Fruit fly (Drosophila melanogaster) whole organism, pupa: ENCODE data around the gene Dysb.

Experiments used
- CG12605 ChIP-seq: fragments of 200-800 bp; sonication (Bioruptor generic); IDR thresholded peaks from 2 replicates; pipeline ENCODE4 v1.3.6; 2022; ENCODE audit warnings: missing biosample characterization, missing genetic modification characterization
- CG14655 ChIP-seq: fragments of 200-800 bp; sonication (Bioruptor generic); optimal IDR thresholded peaks from 3 replicates; lab custom pipeline; 2017; ENCODE audit warnings: mild to moderate bottlenecking, missing biosample characterization, missing genetic modification reagents, missing genetic modification characterization
- CG4496 ChIP-seq: fragments of 200-800 bp; sonication (Bioruptor generic); IDR thresholded peaks from 3 replicates; pipeline ENCODE4 v1.3.6; 2022; ENCODE audit warnings: missing biosample characterization, missing genetic modification characterization
- D1 ChIP-seq: fragments of 200-800 bp; sonication (Bioruptor generic); optimal IDR thresholded peaks from 2 replicates; lab custom pipeline; 2018; ENCODE audit warnings: missing biosample characterization, mild to moderate bottlenecking, missing genetic modification characterization, moderate library complexity
- EcR ChIP-seq: fragments of 200-800 bp; sonication (Bioruptor generic); optimal IDR thresholded peaks from 3 replicates; lab custom pipeline; 2019; ENCODE audit warnings: missing biosample characterization, missing genetic modification characterization, mild to moderate bottlenecking, moderate library complexity, missing genetic modification reagents

dm6 chr3L:18853439-18853838 is 14.1 kb upstream of the Dysb start:
- TF ChIP-seq D1 (tag; lab: Kevin White, UChicago) (no peak), CG4496 (no peak), EcR (no peak), CG12605 (GFP tag; lab: Robert Waterston, UW) (no peak), CG14655 (GFP tag; lab: Kevin White, UChicago) (no peak)
